Fruit fly (Drosophila melanogaster) whole organism, pupa: ENCODE results near the gene CG5160.

Experiments used
- CG10348 ChIP-seq: fragments of 200-800 bp; sonication (Bioruptor generic); IDR thresholded peaks from 2 replicates; pipeline ENCODE4 v1.3.6; 2022; ENCODE audit warnings: missing biosample characterization, missing genetic modification characterization
- CG12605 ChIP-seq: fragments of 200-800 bp; sonication (Bioruptor generic); IDR thresholded peaks from 2 replicates; pipeline ENCODE4 v1.3.6; 2022; ENCODE audit warnings: missing biosample characterization, missing genetic modification characterization
- CG13204 ChIP-seq: fragments of 200-800 bp; sonication (Bioruptor generic); optimal IDR thresholded peaks from 2 replicates; lab custom pipeline; 2018; ENCODE audit warnings: missing biosample characterization, mild to moderate bottlenecking, missing genetic modification characterization, moderate library complexity
- CG14655 ChIP-seq: fragments of 200-800 bp; sonication (Bioruptor generic); optimal IDR thresholded peaks from 3 replicates; lab custom pipeline; 2017; ENCODE audit warnings: mild to moderate bottlenecking, missing biosample characterization, missing genetic modification reagents, missing genetic modification characterization
- CG32121 ChIP-seq: fragments of 200-800 bp; sonication (Bioruptor generic); IDR thresholded peaks from 2 replicates; pipeline ENCODE4 v1.3.6; 2022; ENCODE audit warnings: missing biosample characterization, missing genetic modification characterization
- CG4496 ChIP-seq: fragments of 200-800 bp; sonication (Bioruptor generic); IDR thresholded peaks from 3 replicates; pipeline ENCODE4 v1.3.6; 2022; ENCODE audit warnings: missing biosample characterization, missing genetic modification characterization
- CG8159 ChIP-seq: fragments of 200-800 bp; sonication (Bioruptor generic); optimal IDR thresholded peaks from 3 replicates; lab custom pipeline; 2018; ENCODE audit warnings: missing biosample characterization, mild to moderate bottlenecking, missing genetic modification characterization, moderate library complexity
- CG9948 ChIP-seq: fragments of 200-800 bp; sonication (Bioruptor generic); optimal IDR thresholded peaks from 2 replicates; lab custom pipeline; 2018; ENCODE audit warnings: missing biosample characterization, mild to moderate bottlenecking, missing genetic modification characterization, moderate library complexity
- D1 ChIP-seq: fragments of 200-800 bp; sonication (Bioruptor generic); optimal IDR thresholded peaks from 2 replicates; lab custom pipeline; 2018; ENCODE audit warnings: missing biosample characterization, mild to moderate bottlenecking, missing genetic modification characterization, moderate library complexity
- EcR ChIP-seq: fragments of 200-800 bp; sonication (Bioruptor generic); optimal IDR thresholded peaks from 3 replicates; lab custom pipeline; 2019; ENCODE audit warnings: missing biosample characterization, missing genetic modification characterization, mild to moderate bottlenecking, moderate library complexity, missing genetic modification reagents
- Ets98B ChIP-seq: fragments of 200-800 bp; sonication (Bioruptor generic); IDR thresholded peaks from 2 replicates; pipeline ENCODE4 v1.3.6; 2022; ENCODE audit warnings: missing biosample characterization, missing genetic modification characterization
- Pif1B ChIP-seq: fragments of 200-800 bp; sonication (Bioruptor generic); optimal IDR thresholded peaks from 3 replicates; lab custom pipeline; 2016; ENCODE audit warnings: missing biosample characterization, missing genetic modification characterization
- Snoo ChIP-seq: fragments of 200-800 bp; sonication (Bioruptor generic); optimal IDR thresholded peaks from 3 replicates; lab custom pipeline; 2017; ENCODE audit warnings: missing biosample characterization, mild to moderate bottlenecking, missing genetic modification characterization, inconsistent platforms
- rn ChIP-seq: fragments of 200-800 bp; sonication (Bioruptor generic); IDR thresholded peaks from 2 replicates; pipeline ENCODE4 v1.3.6; 2022; ENCODE audit warnings: missing biosample characterization, missing genetic modification characterization

- TF ChIP-seq Pif1B (GFP tag; lab: Kevin White, UChicago) (no peak), CG8159 (tag; lab: Kevin White, UChicago) (no peak), rn (GFP tag; lab: Robert Waterston, UW) (no peak), Ets98B (no peak), CG32121 (GFP tag; lab: Robert Waterston, UW) (no peak), EcR (GFP tag; lab: Kevin White, UChicago) (no peak), CG13204 (GFP tag; lab: Kevin White, UChicago) (no peak), Snoo (tag; lab: Kevin White, UChicago) (no peak), CG12605 (no peak), CG9948 (tag; lab: Kevin White, UChicago) (no peak), CG14655 (GFP tag; lab: Kevin White, UChicago) (no peak), CG10348 (GFP tag; lab: Robert Waterston, UW) (no peak), D1 (tag; lab: Kevin White, UChicago) (no peak), CG4496 (no peak)
Observed at dm6 chr2L:7407638-7408037, 9.1 kb upstream of the CG5160 start.
